Worm (Caenorhabditis elegans): Measurements from ENCODE around the gene asb-2.

asb-2 gene

DNA sequence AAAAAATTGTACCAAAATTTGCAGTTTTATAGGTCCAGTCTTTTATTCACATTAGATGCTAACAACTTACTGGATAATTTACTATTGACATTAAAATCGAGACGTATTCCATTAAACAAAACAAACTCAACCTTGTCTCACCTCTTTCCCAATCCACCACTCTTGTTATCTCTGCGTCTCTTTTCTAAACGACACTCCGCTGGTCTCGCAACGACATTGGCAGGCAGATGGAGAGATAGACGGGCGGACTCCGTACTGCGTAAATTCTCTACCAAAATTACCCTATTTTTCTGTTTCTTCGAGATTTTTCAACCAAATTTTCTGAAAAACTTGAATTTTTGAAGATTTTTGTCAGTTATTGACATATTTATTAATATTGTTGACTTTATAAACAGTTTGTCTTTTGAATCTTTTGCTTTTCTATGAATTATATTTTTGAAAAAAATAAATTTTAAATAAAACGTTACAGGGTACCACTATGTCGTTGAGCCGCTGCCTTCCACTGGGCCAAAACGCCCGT is at the start of gene asb-2:
Gene asb-2, plus strand, starts transcription at position 470 of the 520 bp plus-strand sequence.
- TF ChIP-seq lin-1 (GFP tag; IDR thresholded peaks at IDR 0.05) (no peak), dmd-9 (GFP tag; IDR thresholded peaks at IDR 0.05) (no peak), hlh-11 (tag; optimal IDR thresholded peaks at IDR 0.05) (peak; percentile 88), rbr-2 (tag; optimal IDR thresholded peaks at IDR 0.05) (peak; percentile 77), mep-1 (tag; optimal IDR thresholded peaks at IDR 0.05) (peak; percentile 93), ZK337.2 (GFP tag; IDR thresholded peaks at IDR 0.05) (no peak), nhr-6 (tag; optimal IDR thresholded peaks at IDR 0.05) (peak; percentile 96), zag-1 (tag; optimal IDR thresholded peaks at IDR 0.05) (no peak), vab-7 (GFP tag; IDR thresholded peaks at IDR 0.05) (no peak), tag-97 (GFP tag; IDR thresholded peaks at IDR 0.05) (no peak), ces-1 (GFP tag; optimal IDR thresholded peaks at IDR 0.05) (no peak), nhr-111 (GFP tag; optimal IDR thresholded peaks at IDR 0.05) (no peak), lsy-2 (tag; optimal IDR thresholded peaks at IDR 0.05) (peak in 1 of 2 experiments; percentile 90), nhr-42 (GFP tag; IDR thresholded peaks at IDR 0.05) (no peak), nhr-77 (tag; optimal IDR thresholded peaks at IDR 0.05) (peak; percentile 79), ceh-44 (GFP tag; IDR thresholded peaks at IDR 0.05) (peak; percentile 69; the same call in 1 of the 2 replicates), ceh-28 (tag; optimal IDR thresholded peaks at IDR 0.05) (no peak), fkh-10 (GFP tag; optimal IDR thresholded peaks at IDR 0.05) (peak; percentile 12), sdz-12 (GFP tag; optimal IDR thresholded peaks at IDR 0.05) (no peak), daf-12 (tag; optimal IDR thresholded peaks at IDR 0.05) (no peak), skn-1 (tag; optimal IDR thresholded peaks at IDR 0.05) (no peak), fos-1 (tag; optimal IDR thresholded peaks at IDR 0.05) (no peak), dmd-6 (GFP tag; IDR thresholded peaks at IDR 0.05) (peak; percentile 72; the same call in 1 of the 2 replicates), aha-1 (tag) (peak; percentile 92), F44E2.7 (GFP tag; IDR thresholded peaks at IDR 0.05) (no peak), zip-2 (tag; optimal IDR thresholded peaks at IDR 0.05) (peak; percentile 41), unc-130 (GFP tag; optimal IDR thresholded peaks at IDR 0.05) (no peak), F10B5.3 (tag; optimal IDR thresholded peaks at IDR 0.05) (no peak), mxl-3 (GFP tag; optimal IDR thresholded peaks at IDR 0.05) (peak; percentile 72), aly-2 (tag; optimal IDR thresholded peaks at IDR 0.05) (no peak), daf-8 (GFP tag; IDR thresholded peaks at IDR 0.05) (no peak), daf-19 (GFP tag; conservative IDR thresholded peaks at IDR 0.05) (no peak), hif-1 (tag; optimal IDR thresholded peaks at IDR 0.05) (peak in 1 of 2 experiments; percentile 62), arid-1 (GFP tag; conservative IDR thresholded peaks at IDR 0.05) (0 out of 2 replicates have a peak, but pooled peaks have one; percentile 17), spr-3 (GFP tag; optimal IDR thresholded peaks at IDR 0.05) (no peak), madf-9 (GFP tag; conservative IDR thresholded peaks at IDR 0.05) (0 out of 2 replicates have a peak, but pooled peaks have one; percentile 27), attf-4 (tag; optimal IDR thresholded peaks at IDR 0.05) (no peak), lim-7 (GFP tag; IDR thresholded peaks at IDR 0.05) (no peak), pha-4 (GFP tag; IDR thresholded peaks at IDR 0.05) (no peak), pha-4 (tag; optimal IDR thresholded peaks at IDR 0.05) (peak; percentile 96), dpl-1 (GFP tag; optimal IDR thresholded peaks at IDR 0.05) (peak; percentile 76), spr-1 (tag; optimal IDR thresholded peaks at IDR 0.05) (no peak), daf-16 (GFP tag; optimal IDR thresholded peaks at IDR 0.05) (peak in 1 of 2 experiments; percentile 13), daf-16 (tag; optimal IDR thresholded peaks at IDR 0.05) (peak; percentile 54), lin-38 (GFP tag; IDR thresholded peaks at IDR 0.05) (peak; percentile 76), gei-8 (GFP tag; optimal IDR thresholded peaks at IDR 0.05) (no peak), hlh-30 (tag; optimal IDR thresholded peaks at IDR 0.05; ENCODE audit: insufficient read depth) (peak; percentile 86), mes-2 (tag; optimal IDR thresholded peaks at IDR 0.05; ENCODE audit: poor library complexity, severe bottlenecking) (peak; percentile 88), mdl-1 (tag; optimal IDR thresholded peaks at IDR 0.05) (peak in 1 of 2 experiments; percentile 74), T20F7.1 (GFP tag; optimal IDR thresholded peaks at IDR 0.05) (peak; percentile 99), nhr-48 (tag; optimal IDR thresholded peaks at IDR 0.05) (peak; percentile 43), tra-1 (GFP tag; IDR thresholded peaks at IDR 0.05) (peak; percentile 34; the same call in 1 of the 2 replicates)
